Fruit fly (Drosophila melanogaster) whole organism, embryonic: ENCODE results near the gene CG17233.
A peak's percentile ranks its signal among the peaks of the same experiment; 100 is the strongest.

Experiments used
- Adf1 ChIP-seq: fragments of 200-800 bp; sonication (Bioruptor generic); IDR thresholded peaks from 2 replicates; pipeline ENCODE4 v1.3.6; 2022; ENCODE audit warnings: missing biosample characterization, missing genetic modification characterization
- CG10979 ChIP-seq: fragments of 200-800 bp; sonication (Bioruptor generic); optimal IDR thresholded peaks from 2 replicates; lab custom pipeline; 2018; ENCODE audit warnings: missing biosample characterization, mild to moderate bottlenecking, missing genetic modification characterization, moderate library complexity
- CG11085 ChIP-seq: fragments of 200-800 bp; sonication (Bioruptor generic); IDR thresholded peaks from 2 replicates; pipeline ENCODE4 v1.3.6; 2022; ENCODE audit warnings: missing biosample characterization, missing genetic modification characterization
- CG11696 ChIP-seq: fragments of 200-800 bp; sonication (Bioruptor generic); IDR thresholded peaks from 2 replicates; pipeline ENCODE4 v1.3.6; 2022; ENCODE audit warnings: missing biosample characterization, missing genetic modification characterization
- CG12104 ChIP-seq: fragments of 200-800 bp; sonication (Bioruptor generic); optimal IDR thresholded peaks from 3 replicates; lab custom pipeline; 2016; ENCODE audit warnings: missing biosample characterization, missing genetic modification characterization
- CG1647 ChIP-seq: fragments of 200-800 bp; sonication (Bioruptor generic); optimal IDR thresholded peaks from 3 replicates; lab custom pipeline; 2016; ENCODE audit warnings: missing biosample characterization, missing genetic modification characterization
- CG16815 ChIP-seq: fragments of 200-800 bp; sonication (Bioruptor generic); optimal IDR thresholded peaks from 3 replicates; lab custom pipeline; 2017; ENCODE audit warnings: missing biosample characterization, mild to moderate bottlenecking, missing genetic modification characterization
- CG17385 ChIP-seq: fragments of 200-800 bp; sonication (Bioruptor generic); optimal IDR thresholded peaks from 3 replicates; lab custom pipeline; 2018; ENCODE audit warnings: missing biosample characterization, mild to moderate bottlenecking, missing genetic modification characterization
- CG18619 ChIP-seq: fragments of 200-800 bp; sonication (Bioruptor generic); optimal IDR thresholded peaks from 3 replicates; lab custom pipeline; 2017; ENCODE audit warnings: missing biosample characterization, mild to moderate bottlenecking, missing genetic modification characterization
- CG2116 ChIP-seq: fragments of 200-800 bp; sonication (Bioruptor generic); optimal IDR thresholded peaks from 3 replicates; lab custom pipeline; 2018; ENCODE audit warnings: missing biosample characterization, mild to moderate bottlenecking, missing genetic modification characterization
- CG2712 ChIP-seq: fragments of 200-800 bp; optimal IDR thresholded peaks from 3 replicates; lab custom pipeline; 2019; ENCODE audit warnings: missing biosample characterization, mild to moderate bottlenecking, missing genetic modification characterization, moderate library complexity
- CG30020 ChIP-seq: fragments of 200-800 bp; optimal IDR thresholded peaks from 2 replicates; lab custom pipeline; 2019; ENCODE audit warnings: missing biosample characterization, mild to moderate bottlenecking, missing genetic modification characterization, moderate library complexity
- CG3065 ChIP-seq: fragments of 200-800 bp; sonication (Bioruptor generic); optimal IDR thresholded peaks from 2 replicates; lab custom pipeline; 2016; ENCODE audit warnings: missing biosample characterization, missing genetic modification characterization
- CG32772 ChIP-seq: fragments of 200-800 bp; sonication (Bioruptor generic); IDR thresholded peaks from 2 replicates; pipeline ENCODE4 v1.3.6; 2022; ENCODE audit warnings: missing biosample characterization, missing genetic modification characterization
- CG3281 ChIP-seq: fragments of 200-800 bp; sonication (Bioruptor generic); optimal IDR thresholded peaks from 3 replicates; lab custom pipeline; 2017; ENCODE audit warnings: missing biosample characterization, mild to moderate bottlenecking, missing genetic modification characterization
- CG5953 ChIP-seq: fragments of 200-800 bp; sonication (Bioruptor generic); IDR thresholded peaks from 2 replicates; pipeline ENCODE4 v1.3.6; 2022; ENCODE audit warnings: missing biosample characterization, missing genetic modification characterization
- CG6683 ChIP-seq: fragments of 200-800 bp; sonication (Bioruptor generic); optimal IDR thresholded peaks from 2 replicates; lab custom pipeline; 2017; ENCODE audit warnings: missing biosample characterization, mild to moderate bottlenecking, missing genetic modification characterization, missing genetic modification reagents
- CG8290 ChIP-seq, 3 experiments: fragments of 200-800 bp; sonication (Bioruptor generic); optimal IDR thresholded peaks; 2 replicates each; lab custom pipeline; 2016 to 2019; ENCODE audit warnings: missing biosample characterization in 3 of 3, missing genetic modification characterization in 3 of 3, mild to moderate bottlenecking in 2 of 3, moderate library complexity in 1 of 3
- CG8359 ChIP-seq: fragments of 200-800 bp; sonication (Bioruptor generic); optimal IDR thresholded peaks from 2 replicates; lab custom pipeline; 2017; ENCODE audit warnings: missing biosample characterization, mild to moderate bottlenecking, missing genetic modification characterization, borderline replicate concordance
- CTCF ChIP-seq: fragments of 200-800 bp; sonication (Bioruptor generic); optimal IDR thresholded peaks from 2 replicates; lab custom pipeline; 2017; ENCODE audit warnings: missing biosample characterization, mild to moderate bottlenecking, missing genetic modification characterization, moderate library complexity
- CoRest ChIP-seq: fragments of 200-800 bp; sonication (Bioruptor generic); optimal IDR thresholded peaks from 3 replicates; lab custom pipeline; 2018; ENCODE audit warnings: missing biosample characterization, mild to moderate bottlenecking, missing genetic modification characterization, moderate library complexity
- Dip3 ChIP-seq: fragments of 200-800 bp; sonication (Bioruptor generic); optimal IDR thresholded peaks from 3 replicates; lab custom pipeline; 2016; ENCODE audit warnings: missing biosample characterization, missing genetic modification characterization
- H15 ChIP-seq: fragments of 200-800 bp; sonication (Bioruptor generic); IDR thresholded peaks from 3 replicates; pipeline ENCODE4 v1.3.6; 2022; ENCODE audit warnings: missing biosample characterization, missing genetic modification characterization
- HLHmδ ChIP-seq: fragments of 200-800 bp; sonication (Bioruptor generic); optimal IDR thresholded peaks from 2 replicates; lab custom pipeline; 2018; ENCODE audit warnings: missing biosample characterization, mild to moderate bottlenecking, missing genetic modification characterization, moderate library complexity
- Hand ChIP-seq: fragments of 200-800 bp; sonication (Bioruptor generic); optimal IDR thresholded peaks from 2 replicates; lab custom pipeline; 2017; ENCODE audit warnings: mild to moderate bottlenecking, missing biosample characterization, missing genetic modification reagents, missing genetic modification characterization
- Max ChIP-seq: fragments of 200-800 bp; sonication (Bioruptor generic); optimal IDR thresholded peaks from 2 replicates; lab custom pipeline; 2016; ENCODE audit warnings: missing biosample characterization, mild to moderate bottlenecking, missing genetic modification characterization
- Nf-YB ChIP-seq: fragments of 200-800 bp; sonication (Bioruptor generic); optimal IDR thresholded peaks from 3 replicates; lab custom pipeline; 2019; ENCODE audit warnings: missing biosample characterization, mild to moderate bottlenecking, missing genetic modification characterization, moderate library complexity
- Optix ChIP-seq: fragments of 200-800 bp; sonication (Bioruptor generic); IDR thresholded peaks from 3 replicates; pipeline ENCODE4 v1.3.6; 2022; ENCODE audit warnings: missing biosample characterization, missing genetic modification characterization
- ara ChIP-seq: fragments of 200-800 bp; sonication (Bioruptor generic); IDR thresholded peaks from 2 replicates; pipeline ENCODE4 v1.3.6; 2022; ENCODE audit warnings: missing biosample characterization, missing genetic modification characterization
- br ChIP-seq: fragments of >200 bp; optimal IDR thresholded peaks from 2 replicates; lab custom pipeline; 2017
- cad ChIP-seq: fragments of >200 bp; optimal IDR thresholded peaks from 2 replicates; lab custom pipeline; 2017; ENCODE audit warnings: missing biosample characterization, missing genetic modification characterization
- caup ChIP-seq: fragments of 200-800 bp; sonication (Bioruptor generic); optimal IDR thresholded peaks from 3 replicates; lab custom pipeline; 2017; ENCODE audit warnings: missing biosample characterization, mild to moderate bottlenecking, missing genetic modification characterization, moderate library complexity; ENCODE audit not compliant: severe bottlenecking
- chif ChIP-seq, 2 experiments: fragments of 200-800 bp; sonication (Bioruptor generic); optimal IDR thresholded peaks; 3 replicates each; lab custom pipeline; 2016; ENCODE audit warnings: missing biosample characterization in 2 of 2, missing genetic modification characterization in 2 of 2
- ci ChIP-seq: fragments of 200-800 bp; sonication (Bioruptor generic); IDR thresholded peaks from 3 replicates; pipeline ENCODE4 v1.3.6; 2022; ENCODE audit warnings: missing biosample characterization, missing genetic modification characterization
- dan ChIP-seq: fragments of 200-800 bp; sonication (Bioruptor generic); IDR thresholded peaks from 2 replicates; pipeline ENCODE4 v1.3.6; 2022; ENCODE audit warnings: missing biosample characterization, missing genetic modification characterization
- ewg ChIP-seq: fragments of 200-800 bp; sonication (Bioruptor generic); optimal IDR thresholded peaks from 3 replicates; lab custom pipeline; 2017; ENCODE audit warnings: mild to moderate bottlenecking, missing biosample characterization, missing genetic modification reagents, missing genetic modification characterization
- fd3F ChIP-seq: fragments of 200-800 bp; sonication (Bioruptor generic); optimal IDR thresholded peaks from 2 replicates; lab custom pipeline; 2018; ENCODE audit warnings: missing biosample characterization, mild to moderate bottlenecking, missing genetic modification characterization, moderate library complexity
- grau ChIP-seq: fragments of 200-800 bp; optimal IDR thresholded peaks from 3 replicates; lab custom pipeline; 2019; ENCODE audit warnings: missing biosample characterization, mild to moderate bottlenecking, missing genetic modification characterization, moderate library complexity
- ham ChIP-seq: fragments of 200-800 bp; sonication (Bioruptor generic); IDR thresholded peaks from 2 replicates; pipeline ENCODE4 v1.3.6; 2022; ENCODE audit warnings: missing biosample characterization, missing genetic modification characterization
- jing ChIP-seq: fragments of 200-800 bp; sonication (Bioruptor generic); optimal IDR thresholded peaks from 2 replicates; lab custom pipeline; 2018; ENCODE audit warnings: missing biosample characterization, mild to moderate bottlenecking, missing genetic modification characterization
- lov ChIP-seq, 2 experiments: fragments of 200-800 bp in 1 of 2; fragments of >200 bp in 1 of 2; sonication (Bioruptor generic) in 1 of 2; IDR thresholded peaks in 1 of 2; optimal IDR thresholded peaks in 1 of 2; 2 replicates in 1 of 2; 3 replicates in 1 of 2; pipeline versions ENCODE4 v1.3.6 to Lab custom; 2017 to 2022; ENCODE audit warnings: missing biosample characterization in 1 of 2, missing genetic modification characterization in 1 of 2
- mirr ChIP-seq: fragments of 200-800 bp; sonication (Bioruptor generic); optimal IDR thresholded peaks from 3 replicates; lab custom pipeline; 2018; ENCODE audit warnings: missing biosample characterization, mild to moderate bottlenecking, missing genetic modification characterization
- odd ChIP-seq: fragments of 200-800 bp; sonication (Bioruptor generic); optimal IDR thresholded peaks from 2 replicates; lab custom pipeline; 2017; ENCODE audit warnings: missing biosample characterization, mild to moderate bottlenecking, missing genetic modification characterization
- prd ChIP-seq, 3 experiments: fragments of >200 bp in 2 of 3; fragments of 200-800 bp in 1 of 3; sonication (Bioruptor generic) in 1 of 3; optimal IDR thresholded peaks in 2 of 3; IDR thresholded peaks in 1 of 3; 2 replicates in 2 of 3; 3 replicates in 1 of 3; pipeline versions ENCODE4 v1.3.6 to Lab custom; 2017 to 2022; ENCODE audit warnings: missing biosample characterization in 1 of 3, missing genetic modification characterization in 1 of 3
- run ChIP-seq: fragments of 200-800 bp; sonication (Bioruptor generic); optimal IDR thresholded peaks from 3 replicates; lab custom pipeline; 2018; ENCODE audit warnings: missing biosample characterization, mild to moderate bottlenecking, missing genetic modification characterization
- sug ChIP-seq: fragments of 200-800 bp; optimal IDR thresholded peaks from 2 replicates; lab custom pipeline; 2019; ENCODE audit warnings: missing biosample characterization, mild to moderate bottlenecking, missing genetic modification characterization, moderate library complexity
- unpg ChIP-seq: fragments of 200-800 bp; sonication (Bioruptor generic); optimal IDR thresholded peaks from 3 replicates; lab custom pipeline; 2018; ENCODE audit warnings: missing biosample characterization, mild to moderate bottlenecking, missing genetic modification characterization, moderate library complexity
- zen2 ChIP-seq: fragments of 200-800 bp; sonication (Bioruptor generic); IDR thresholded peaks from 3 replicates; pipeline ENCODE4 v1.3.6; 2022; ENCODE audit warnings: missing biosample characterization, missing genetic modification characterization; ENCODE audit not compliant: partially characterized antibody

The CG17233 gene

dm6 chr3L:20185206-20185868 lies 56.4 kb downstream of the CG17233 start (continued):
- no peak for TF ChIP-seq jing (GFP tag; lab: Kevin White, UChicago)
- TF ChIP-seq CG11696: peak; percentile 60; the same call in 1 of the 2 replicates
- TF ChIP-seq CG32772 (GFP tag; lab: Robert Waterston, UW): no peak
- peak; percentile 82 for TF ChIP-seq grau
- no peak for TF ChIP-seq ara (GFP tag; lab: Robert Waterston, UW)
- TF ChIP-seq CG6683 (GFP tag; lab: Kevin White, UChicago): peak; percentile 0
- peak; percentile 37 for TF ChIP-seq CG2116
- peak; percentile 68 for TF ChIP-seq unpg
- no peak for TF ChIP-seq CG12104
- peak; percentile 0 for TF ChIP-seq Nf-YB (GFP tag; lab: Kevin White, UChicago)
- TF ChIP-seq CG17385 (GFP tag; lab: Kevin White, UChicago): peak; percentile 56
- TF ChIP-seq ci (GFP tag; lab: Robert Waterston, UW): peak; percentile 27; the same call in 1 of the 3 replicates
- TF ChIP-seq chif (GFP tag; optimal IDR thresholded peaks at IDR 0.05; lab: Kevin White, UChicago): no peak
- no peak for TF ChIP-seq CG5953 (GFP tag; lab: Robert Waterston, UW)
- TF ChIP-seq CG3281: peak; percentile 65
- no peak for TF ChIP-seq prd (optimal IDR thresholded peaks at IDR 0.05; lab: Kevin White, UChicago)
- no peak for TF ChIP-seq prd (GFP tag; IDR thresholded peaks at IDR 0.05; lab: Robert Waterston, UW)
- peak; percentile 32 for TF ChIP-seq ewg (GFP tag; lab: Kevin White, UChicago)
- peak; percentile 71 for TF ChIP-seq Hand
- peak; percentile 26 for TF ChIP-seq CG8359 (GFP tag; lab: Kevin White, UChicago)
- no peak for TF ChIP-seq cad (GFP tag; lab: Kevin White, UChicago)
- no peak for TF ChIP-seq CG8290 (GFP tag; optimal IDR thresholded peaks at IDR 0.05; lab: Kevin White, UChicago)
- TF ChIP-seq CG8290 (tag; optimal IDR thresholded peaks at IDR 0.05; lab: Kevin White, UChicago): peak in 1 of 2 experiments; percentile 51
- peak; percentile 45 for TF ChIP-seq CG16815 (GFP tag; lab: Kevin White, UChicago)
- no peak for TF ChIP-seq HLHmδ
- TF ChIP-seq CG1647 (GFP tag; lab: Kevin White, UChicago): no peak
- no peak for TF ChIP-seq CG10979 (tag; lab: Kevin White, UChicago)
- peak; percentile 20 for TF ChIP-seq sug (tag; lab: Kevin White, UChicago)
- TF ChIP-seq dan (GFP tag; lab: Robert Waterston, UW): no peak
- peak; percentile 29 for TF ChIP-seq odd (GFP tag; lab: Kevin White, UChicago)
- peak; percentile 63 for TF ChIP-seq Dip3
- TF ChIP-seq br (lab: Kevin White, UChicago): no peak
- TF ChIP-seq CG3065 (GFP tag; lab: Kevin White, UChicago): no peak
- TF ChIP-seq Adf1 (GFP tag; lab: Robert Waterston, UW): peak; percentile 46
- TF ChIP-seq CG30020 (tag; lab: Kevin White, UChicago): no peak
- no peak for TF ChIP-seq CTCF (GFP tag; lab: Kevin White, UChicago)
- TF ChIP-seq ham (GFP tag; lab: Robert Waterston, UW): 0 out of 2 replicates have a peak, but pooled peaks have one; percentile 28
- TF ChIP-seq CG2712: peak; percentile 13
- no peak for TF ChIP-seq lov (optimal IDR thresholded peaks at IDR 0.05; lab: Kevin White, UChicago)
- TF ChIP-seq lov (GFP tag; IDR thresholded peaks at IDR 0.05; lab: Robert Waterston, UW): no peak
- TF ChIP-seq CoRest (tag; lab: Kevin White, UChicago): peak; percentile 64
- no peak for TF ChIP-seq run (tag; lab: Kevin White, UChicago)
- peak; percentile 5 for TF ChIP-seq Max
- no peak for TF ChIP-seq H15
- no peak for TF ChIP-seq CG11085 (GFP tag; lab: Robert Waterston, UW)
- TF ChIP-seq CG18619 (GFP tag; lab: Kevin White, UChicago): peak; percentile 82
- peak; percentile 37 for TF ChIP-seq fd3F
- TF ChIP-seq zen2 (GFP tag; lab: Robert Waterston, UW): no peak
- TF ChIP-seq mirr (GFP tag; lab: Kevin White, UChicago): no peak
- TF ChIP-seq caup (GFP tag; lab: Kevin White, UChicago): peak; percentile 71
- TF ChIP-seq Optix (GFP tag; lab: Robert Waterston, UW): peak; percentile 20; the same call in 1 of the 3 replicates
